Worm (Caenorhabditis elegans) whole organism, L2 larva: ENCODE data around the gene Y77E11A.16.

Source experiments
- aly-2 ChIP-seq: fragments of 150-350 bp; optimal IDR thresholded peaks from 2 replicates; lab custom pipeline; 2014; ENCODE audit warnings: missing biosample characterization, missing genetic modification characterization
- ceh-16 ChIP-seq: fragments of 150-350 bp; optimal IDR thresholded peaks from 2 replicates; lab custom pipeline; 2014; ENCODE audit warnings: missing biosample characterization, missing genetic modification characterization
- ceh-82 ChIP-seq: fragments of 150-350 bp; optimal IDR thresholded peaks from 2 replicates; lab custom pipeline; 2014; ENCODE audit warnings: missing biosample characterization, missing genetic modification characterization
- nhr-11 ChIP-seq: fragments of 150-350 bp; optimal IDR thresholded peaks from 2 replicates; lab custom pipeline; 2014; ENCODE audit warnings: missing biosample characterization, missing genetic modification characterization
- nhr-12 ChIP-seq: fragments of 150-350 bp; optimal IDR thresholded peaks from 2 replicates; lab custom pipeline; 2014; ENCODE audit warnings: missing biosample characterization, missing genetic modification characterization
- unc-62 ChIP-seq: fragments of 150-350 bp; optimal IDR thresholded peaks from 2 replicates; lab custom pipeline; 2014; ENCODE audit warnings: missing biosample characterization, missing genetic modification reagents, missing genetic modification characterization
- ztf-4 ChIP-seq: fragments of 150-350 bp; optimal IDR thresholded peaks from 2 replicates; lab custom pipeline; 2014; ENCODE audit warnings: missing biosample characterization, missing genetic modification characterization

- no peak for TF ChIP-seq ceh-16 (tag; lab: Kevin White, UChicago)
- no peak for TF ChIP-seq ceh-82
- TF ChIP-seq nhr-12: no peak
- no peak for TF ChIP-seq aly-2
- TF ChIP-seq unc-62 (GFP tag; lab: Kevin White, UChicago): no peak
- TF ChIP-seq nhr-11: no peak
- no peak for TF ChIP-seq ztf-4 (tag; lab: Kevin White, UChicago)
Observed at ce11 chrIV:1496679-1497033, 11.4 kb downstream of the Y77E11A.16 start.
